Fruit fly (Drosophila melanogaster) whole organism, embryonic: ENCODE measurements around the gene CG11842.

Experiments
- ATbp ChIP-seq: fragments of 200-800 bp; sonication (Bioruptor generic); optimal IDR thresholded peaks from 2 replicates; lab custom pipeline; 2017; ENCODE audit warnings: missing biosample characterization, mild to moderate bottlenecking, missing genetic modification characterization, missing genetic modification reagents
- Ada2b ChIP-seq: fragments of 200-800 bp; sonication (Bioruptor generic); IDR thresholded peaks from 2 replicates; pipeline ENCODE4 v1.3.6; 2022; ENCODE audit warnings: missing biosample characterization, missing genetic modification characterization
- Antp ChIP-seq: fragments of 200-800 bp; sonication (Bioruptor generic); optimal IDR thresholded peaks from 3 replicates; lab custom pipeline; 2016; ENCODE audit warnings: missing biosample characterization, missing genetic modification characterization
- Blimp-1 ChIP-seq: fragments of 200-800 bp; sonication (Bioruptor generic); optimal IDR thresholded peaks from 3 replicates; lab custom pipeline; 2018; ENCODE audit warnings: missing biosample characterization, missing genetic modification characterization, mild to moderate bottlenecking, moderate library complexity, missing genetic modification reagents
- CG10147 ChIP-seq: fragments of 200-800 bp; sonication (Bioruptor generic); optimal IDR thresholded peaks from 2 replicates; lab custom pipeline; 2019; ENCODE audit warnings: missing biosample characterization, mild to moderate bottlenecking, missing genetic modification characterization, moderate library complexity
- CG11504 ChIP-seq: fragments of 200-800 bp; sonication (Bioruptor generic); optimal IDR thresholded peaks from 3 replicates; lab custom pipeline; 2019; ENCODE audit warnings: missing biosample characterization, mild to moderate bottlenecking, missing genetic modification characterization, moderate library complexity
- CG12236 ChIP-seq: fragments of 200-800 bp; sonication (Bioruptor generic); optimal IDR thresholded peaks from 2 replicates; lab custom pipeline; 2016; ENCODE audit warnings: missing biosample characterization, missing genetic modification characterization
- CG15479 ChIP-seq: fragments of 200-800 bp; sonication (Bioruptor generic); optimal IDR thresholded peaks from 3 replicates; lab custom pipeline; 2019; ENCODE audit warnings: missing biosample characterization, mild to moderate bottlenecking, missing genetic modification characterization, moderate library complexity
- CG15514 ChIP-seq: fragments of 200-800 bp; sonication (Bioruptor generic); optimal IDR thresholded peaks from 3 replicates; lab custom pipeline; 2017; ENCODE audit warnings: missing biosample characterization, missing genetic modification characterization, mild to moderate bottlenecking, moderate library complexity, missing genetic modification reagents
- CG17361 ChIP-seq: fragments of 200-800 bp; sonication (Bioruptor generic); IDR thresholded peaks from 3 replicates; pipeline ENCODE4 v1.3.6; 2022; ENCODE audit warnings: missing biosample characterization, missing genetic modification characterization
- CG17385 ChIP-seq: fragments of 200-800 bp; sonication (Bioruptor generic); optimal IDR thresholded peaks from 3 replicates; lab custom pipeline; 2018; ENCODE audit warnings: missing biosample characterization, mild to moderate bottlenecking, missing genetic modification characterization
- CG1832 ChIP-seq: fragments of 200-800 bp; sonication (Bioruptor generic); optimal IDR thresholded peaks from 2 replicates; lab custom pipeline; 2017; ENCODE audit warnings: missing biosample characterization, mild to moderate bottlenecking, missing genetic modification characterization, inconsistent platforms
- CG30431 ChIP-seq: fragments of 200-800 bp; sonication (Bioruptor generic); optimal IDR thresholded peaks from 2 replicates; lab custom pipeline; 2017; ENCODE audit warnings: missing biosample characterization, missing genetic modification characterization
- CG42726 ChIP-seq: fragments of 200-800 bp; sonication (Bioruptor generic); IDR thresholded peaks from 2 replicates; pipeline ENCODE4 v1.3.6; 2022; ENCODE audit warnings: missing biosample characterization, missing genetic modification characterization; ENCODE audit not compliant: partially characterized antibody
- CG4360 ChIP-seq: fragments of 200-800 bp; sonication (Bioruptor generic); IDR thresholded peaks from 2 replicates; pipeline ENCODE4 v1.3.6; 2022; ENCODE audit warnings: missing biosample characterization, missing genetic modification characterization
- CG4730 ChIP-seq: fragments of 200-800 bp; sonication (Bioruptor generic); IDR thresholded peaks from 2 replicates; pipeline ENCODE4 v1.3.6; 2022; ENCODE audit warnings: missing biosample characterization, missing genetic modification characterization
- CG6175 ChIP-seq: fragments of 200-800 bp; sonication (Bioruptor generic); IDR thresholded peaks from 3 replicates; pipeline ENCODE4 v1.3.6; 2022; ENCODE audit warnings: missing biosample characterization, missing genetic modification characterization
- CG7556 ChIP-seq: fragments of 200-800 bp; sonication (Bioruptor generic); optimal IDR thresholded peaks from 2 replicates; lab custom pipeline; 2017; ENCODE audit warnings: missing biosample characterization, mild to moderate bottlenecking, missing genetic modification characterization
- CG8478 ChIP-seq: fragments of >200 bp; optimal IDR thresholded peaks from 2 replicates; lab custom pipeline; 2018
- D ChIP-seq, 2 experiments: fragments of 200-800 bp in 1 of 2; fragments of >200 bp in 1 of 2; sonication (Bioruptor generic) in 1 of 2; optimal IDR thresholded peaks; 2 replicates in 1 of 2; 3 replicates in 1 of 2; lab custom pipeline; 2017; ENCODE audit warnings: mild to moderate bottlenecking in 1 of 2, missing biosample characterization in 1 of 2, missing genetic modification characterization in 1 of 2, missing genetic modification reagents in 1 of 2
- Dll ChIP-seq: fragments of 200-800 bp; sonication (Bioruptor generic); IDR thresholded peaks from 4 replicates; pipeline ENCODE4 v1.3.6; 2022; ENCODE audit warnings: missing biosample characterization, missing genetic modification characterization; ENCODE audit not compliant: partially characterized antibody
- HLH3B ChIP-seq: fragments of 200-800 bp; sonication (Bioruptor generic); IDR thresholded peaks from 2 replicates; pipeline ENCODE4 v1.3.6; 2022; ENCODE audit warnings: missing biosample characterization, missing genetic modification characterization
- HLHmδ ChIP-seq: fragments of 200-800 bp; sonication (Bioruptor generic); optimal IDR thresholded peaks from 2 replicates; lab custom pipeline; 2018; ENCODE audit warnings: missing biosample characterization, mild to moderate bottlenecking, missing genetic modification characterization, moderate library complexity
- Jarid2 ChIP-seq: fragments of 200-800 bp; sonication (Bioruptor generic); optimal IDR thresholded peaks from 3 replicates; lab custom pipeline; 2017; ENCODE audit warnings: mild to moderate bottlenecking, missing biosample characterization, missing genetic modification reagents, missing genetic modification characterization
- Lhr ChIP-seq: fragments of 200-800 bp; sonication (Bioruptor generic); optimal IDR thresholded peaks from 3 replicates; lab custom pipeline; 2017; ENCODE audit warnings: mild to moderate bottlenecking, missing biosample characterization, missing genetic modification reagents, missing genetic modification characterization
- Med ChIP-seq: fragments of 200-800 bp; sonication (Bioruptor generic); peaks from one replicate; lab custom pipeline; 2016; ENCODE audit warnings: missing biosample characterization, missing genetic modification characterization, mild to moderate bottlenecking, inconsistent platforms, moderate library complexity
- Trl ChIP-seq, 3 experiments: fragments of >200 bp in 2 of 3; fragments of 200-800 bp in 1 of 3; sonication (Bioruptor generic) in 1 of 3; optimal IDR thresholded peaks; 2 replicates in 1 of 3; 3 replicates in 2 of 3; lab custom pipeline; 2016 to 2017; ENCODE audit warnings: missing biosample characterization in 1 of 3, missing genetic modification characterization in 1 of 3
- bigmax ChIP-seq: fragments of 200-800 bp; sonication (Bioruptor generic); optimal IDR thresholded peaks from 2 replicates; lab custom pipeline; 2018; ENCODE audit warnings: missing biosample characterization, mild to moderate bottlenecking, missing genetic modification characterization
- cad ChIP-seq: fragments of >200 bp; optimal IDR thresholded peaks from 2 replicates; lab custom pipeline; 2017; ENCODE audit warnings: missing biosample characterization, missing genetic modification characterization
- cg ChIP-seq: fragments of 200-800 bp; sonication (Bioruptor generic); optimal IDR thresholded peaks from 3 replicates; lab custom pipeline; 2019; ENCODE audit warnings: missing biosample characterization, mild to moderate bottlenecking, missing genetic modification characterization, moderate library complexity
- chif ChIP-seq, 2 experiments: fragments of 200-800 bp; sonication (Bioruptor generic); optimal IDR thresholded peaks; 3 replicates each; lab custom pipeline; 2016; ENCODE audit warnings: missing biosample characterization in 2 of 2, missing genetic modification characterization in 2 of 2
- dimm ChIP-seq: fragments of 200-800 bp; sonication (Bioruptor generic); IDR thresholded peaks from 2 replicates; pipeline ENCODE4 v1.3.6; 2022; ENCODE audit warnings: missing biosample characterization, missing genetic modification characterization
- fd96Cb ChIP-seq: fragments of 200-800 bp; sonication (Bioruptor generic); optimal IDR thresholded peaks from 2 replicates; lab custom pipeline; 2018; ENCODE audit warnings: missing biosample characterization, mild to moderate bottlenecking, missing genetic modification characterization, moderate library complexity
- grau ChIP-seq: fragments of 200-800 bp; optimal IDR thresholded peaks from 3 replicates; lab custom pipeline; 2019; ENCODE audit warnings: missing biosample characterization, mild to moderate bottlenecking, missing genetic modification characterization, moderate library complexity
- grn ChIP-seq: fragments of 200-800 bp; sonication (Bioruptor generic); optimal IDR thresholded peaks from 3 replicates; lab custom pipeline; 2017; ENCODE audit warnings: missing biosample characterization, missing genetic modification characterization
- gro ChIP-seq: fragments of 200-800 bp; sonication (Bioruptor generic); optimal IDR thresholded peaks from 2 replicates; lab custom pipeline; 2016; ENCODE audit warnings: missing biosample characterization, missing genetic modification characterization
- gsb-n ChIP-seq: fragments of 200-800 bp; sonication (Bioruptor generic); optimal IDR thresholded peaks from 3 replicates; lab custom pipeline; 2018; ENCODE audit warnings: missing biosample characterization, mild to moderate bottlenecking, missing genetic modification characterization
- lab ChIP-seq: fragments of 200-800 bp; sonication (Bioruptor generic); optimal IDR thresholded peaks from 3 replicates; lab custom pipeline; 2017; ENCODE audit warnings: missing biosample characterization, missing genetic modification characterization, mild to moderate bottlenecking, moderate library complexity, missing genetic modification reagents
- nom ChIP-seq: fragments of 200-800 bp; sonication (Bioruptor generic); optimal IDR thresholded peaks from 2 replicates; lab custom pipeline; 2017; ENCODE audit warnings: missing biosample characterization, missing genetic modification characterization, mild to moderate bottlenecking, moderate library complexity, missing genetic modification reagents
- pho ChIP-seq: fragments of 200-800 bp; sonication (Bioruptor generic); optimal IDR thresholded peaks from 2 replicates; lab custom pipeline; 2016; ENCODE audit warnings: missing biosample characterization, missing genetic modification characterization
- pros ChIP-seq: fragments of 200-800 bp; sonication (Bioruptor generic); optimal IDR thresholded peaks from 3 replicates; lab custom pipeline; 2019; ENCODE audit warnings: missing biosample characterization, mild to moderate bottlenecking, missing genetic modification characterization, moderate library complexity
- sens ChIP-seq: fragments of 200-800 bp; sonication (Bioruptor generic); peaks from one replicate; lab custom pipeline; 2016; ENCODE audit warnings: missing biosample characterization, missing genetic modification characterization
- sqz ChIP-seq: fragments of 200-800 bp; sonication (Bioruptor generic); optimal IDR thresholded peaks from 3 replicates; lab custom pipeline; 2018; ENCODE audit warnings: missing biosample characterization, mild to moderate bottlenecking, missing genetic modification characterization
- tll ChIP-seq, 2 experiments: fragments of 200-800 bp in 1 of 2; fragments of >200 bp in 1 of 2; sonication (Bioruptor generic) in 1 of 2; optimal IDR thresholded peaks; 2 replicates each; lab custom pipeline; 2017 to 2019; ENCODE audit warnings: missing biosample characterization in 2 of 2, missing genetic modification characterization in 2 of 2, mild to moderate bottlenecking in 1 of 2, moderate library complexity in 1 of 2
- unpg ChIP-seq: fragments of 200-800 bp; sonication (Bioruptor generic); optimal IDR thresholded peaks from 3 replicates; lab custom pipeline; 2018; ENCODE audit warnings: missing biosample characterization, mild to moderate bottlenecking, missing genetic modification characterization, moderate library complexity
- yki ChIP-seq: fragments of >200 bp; optimal IDR thresholded peaks from 3 replicates; lab custom pipeline; 2018

CG11842 gene

DNA sequence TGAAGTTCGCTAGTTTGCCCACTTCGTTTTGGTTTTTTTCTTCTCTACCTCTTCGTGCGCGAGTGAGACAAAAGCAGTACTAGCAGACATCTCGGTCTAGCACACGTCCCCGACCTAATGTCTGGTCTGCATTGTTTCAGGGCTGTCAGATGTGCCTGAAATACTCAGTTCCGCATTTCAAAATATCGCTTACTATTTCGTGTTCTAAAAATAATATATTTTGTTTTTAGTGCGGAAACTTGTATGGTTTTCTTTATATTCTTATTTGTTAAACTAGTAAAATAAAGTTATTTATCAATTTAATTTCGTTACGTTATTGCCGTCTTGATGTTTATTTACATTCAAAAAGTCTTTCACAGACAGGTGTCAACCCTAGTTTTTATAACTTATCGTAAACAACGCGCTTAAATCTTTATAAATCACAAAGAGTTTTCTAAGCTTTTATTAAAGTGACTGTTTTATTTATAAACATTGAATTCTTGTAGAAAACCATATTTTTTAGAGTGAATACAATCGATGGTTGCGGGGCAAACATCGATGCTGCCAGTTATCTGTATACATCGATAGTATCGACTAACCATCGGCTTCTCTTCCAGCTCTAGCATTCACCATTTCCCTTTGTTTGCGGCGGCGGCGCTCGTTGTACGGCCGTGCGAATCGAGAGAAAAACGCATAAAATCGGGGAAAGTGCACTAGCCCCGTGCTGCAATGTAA is 10.9 kb downstream of the CG11842 start (continued):
- no peak for TF ChIP-seq CG15479
- TF ChIP-seq fd96Cb, result peak; percentile 75
- peak; percentile 95 for TF ChIP-seq sens (GFP tag; lab: Kevin White, UChicago)
- TF ChIP-seq Dll (GFP tag; lab: Robert Waterston, UW), result no peak

DNA sequence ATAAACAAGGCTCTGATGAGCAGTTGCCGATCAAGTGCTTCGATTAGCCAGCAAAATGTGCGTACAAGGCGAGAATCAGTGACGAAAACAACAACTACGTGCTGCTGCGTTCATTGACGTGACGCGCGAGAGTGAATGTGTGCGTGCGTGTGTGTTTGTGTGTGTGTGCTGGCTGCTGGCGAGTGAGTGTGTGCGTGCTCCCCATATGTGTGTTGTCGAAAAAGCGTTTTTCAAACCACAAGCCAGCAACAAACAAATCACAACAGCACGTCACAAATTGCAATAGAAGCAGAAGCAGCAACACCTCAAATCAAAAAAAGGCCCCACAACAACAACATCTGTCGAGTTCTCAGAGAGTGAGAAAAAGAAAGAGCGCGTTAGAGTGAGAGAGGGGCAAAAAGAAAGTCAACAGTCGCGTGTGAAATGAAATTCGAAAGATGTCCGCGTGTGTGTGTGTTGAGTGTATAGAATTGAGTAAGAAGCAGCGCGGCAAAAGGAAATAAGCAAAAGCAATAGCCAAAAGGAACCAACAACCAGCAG is 11.5 kb downstream of the CG11842 start:
- TF ChIP-seq tll (GFP tag; optimal IDR thresholded peaks at IDR 0.05; lab: Kevin White, UChicago), result peak in 1 of 2 experiments; percentile 32
- TF ChIP-seq CG8478 (lab: Kevin White, UChicago), result peak; percentile 91
- TF ChIP-seq Blimp-1, result peak; percentile 4
- TF ChIP-seq CG11504 (tag; lab: Kevin White, UChicago), result no peak
- no peak for TF ChIP-seq pros
- no peak for TF ChIP-seq CG42726 (GFP tag; lab: Robert Waterston, UW)
- TF ChIP-seq HLHmδ (GFP tag; lab: Kevin White, UChicago), result no peak
- no peak for TF ChIP-seq CG4730 (GFP tag; lab: Robert Waterston, UW)
- TF ChIP-seq D (optimal IDR thresholded peaks at IDR 0.05; lab: Kevin White, UChicago), result peak; percentile 97
- TF ChIP-seq D (GFP tag; optimal IDR thresholded peaks at IDR 0.05; lab: Kevin White, UChicago), result no peak
- no peak for TF ChIP-seq Ada2b (GFP tag; lab: Robert Waterston, UW)
- no peak for TF ChIP-seq HLH3B (GFP tag; lab: Robert Waterston, UW)
- TF ChIP-seq CG1832 (GFP tag; lab: Kevin White, UChicago), result peak; percentile 17
- peak; percentile 45 for TF ChIP-seq bigmax (GFP tag; lab: Kevin White, UChicago)
- no peak for TF ChIP-seq chif (GFP tag; optimal IDR thresholded peaks at IDR 0.05; lab: Kevin White, UChicago)
- no peak for TF ChIP-seq dimm (GFP tag; lab: Robert Waterston, UW)
- TF ChIP-seq unpg (GFP tag; lab: Kevin White, UChicago), result no peak
- TF ChIP-seq Jarid2 (GFP tag; lab: Kevin White, UChicago), result peak; percentile 75
- peak; percentile 19 for TF ChIP-seq CG17385 (GFP tag; lab: Kevin White, UChicago)
- TF ChIP-seq cg (GFP tag; lab: Kevin White, UChicago), result peak; percentile 97
- no peak for TF ChIP-seq cad (GFP tag; lab: Kevin White, UChicago)
- peak in 1 of 2 experiments; percentile 62 for TF ChIP-seq Trl (optimal IDR thresholded peaks at IDR 0.05; lab: Kevin White, UChicago)
- TF ChIP-seq Trl (GFP tag; optimal IDR thresholded peaks at IDR 0.05; lab: Kevin White, UChicago), result no peak
- no peak for TF ChIP-seq grn
- TF ChIP-seq gro (GFP tag; lab: Kevin White, UChicago), result peak; percentile 29
- TF ChIP-seq Med, result peak; percentile 33
- TF ChIP-seq pho (GFP tag; lab: Kevin White, UChicago), result no peak
- TF ChIP-seq sqz (GFP tag; lab: Kevin White, UChicago), result peak; percentile 10

dm6 chr3R:29064682-29065100 is 12.2 kb downstream of the CG11842 start:
- no peak for TF ChIP-seq CG6175 (GFP tag; lab: Robert Waterston, UW)
- TF ChIP-seq nom (GFP tag; lab: Kevin White, UChicago), result peak; percentile 42
- TF ChIP-seq lab (GFP tag; lab: Kevin White, UChicago), result peak; percentile 45
- peak; percentile 8 for TF ChIP-seq grau (tag; lab: Kevin White, UChicago)
- no peak for TF ChIP-seq CG7556 (GFP tag; lab: Kevin White, UChicago)
- TF ChIP-seq CG30431 (GFP tag; lab: Kevin White, UChicago), result no peak
- TF ChIP-seq yki (lab: Kevin White, UChicago), result peak; percentile 29
- no peak for TF ChIP-seq Lhr (GFP tag; lab: Kevin White, UChicago)
- no peak for TF ChIP-seq CG4360 (GFP tag; lab: Robert Waterston, UW)
- no peak for TF ChIP-seq Antp (GFP tag; lab: Kevin White, UChicago)
- TF ChIP-seq CG17361 (GFP tag; lab: Robert Waterston, UW), result no peak
- TF ChIP-seq ATbp, result no peak
- TF ChIP-seq gsb-n (tag; lab: Kevin White, UChicago), result no peak
- TF ChIP-seq CG10147, result no peak
- TF ChIP-seq CG12236 (GFP tag; lab: Kevin White, UChicago), result no peak
- TF ChIP-seq CG15514 (GFP tag; lab: Kevin White, UChicago), result no peak
